Worm (Caenorhabditis elegans) whole organism, young adult: ENCODE data around the gene sre-53.
A peak's percentile ranks its signal among the peaks of the same experiment; 100 is the strongest.

Source experiments
- C17E4.6 ChIP-seq: fragments of 200-800 bp; sonication (Bioruptor generic); IDR thresholded peaks from 2 replicates; pipeline ENCODE4 v1.3.6; 2022; ENCODE audit warnings: missing genetic modification reagents, missing genetic modification characterization, missing compliant biosample characterization
- F10E7.11 ChIP-seq: sonication (generic microtip); optimal IDR thresholded peaks from 2 replicates; lab custom pipeline; 2017; ENCODE audit warnings: mild to moderate bottlenecking, missing genetic modification characterization, moderate library complexity, missing compliant biosample characterization
- F37B4.10 ChIP-seq: fragments of 200-800 bp; sonication (Bioruptor generic); IDR thresholded peaks from 2 replicates; pipeline ENCODE4 v1.3.6; 2022; ENCODE audit warnings: missing genetic modification characterization, missing compliant biosample characterization
- F55B11.4 ChIP-seq: sonication (generic microtip); optimal IDR thresholded peaks from 2 replicates; lab custom pipeline; 2016; ENCODE audit warnings: missing compliant biosample characterization, missing genetic modification characterization, borderline replicate concordance; ENCODE audit not compliant: insufficient read depth
- F57A8.1 ChIP-seq: fragments of 200-800 bp; sonication (Bioruptor generic); optimal IDR thresholded peaks from 2 replicates; lab custom pipeline; 2018; ENCODE audit warnings: mild to moderate bottlenecking, missing genetic modification characterization, moderate library complexity, missing compliant biosample characterization
- F57C9.4 ChIP-seq: sonication (generic microtip); optimal IDR thresholded peaks from 2 replicates; lab custom pipeline; 2017; ENCODE audit warnings: mild to moderate bottlenecking, missing genetic modification characterization, missing compliant biosample characterization
- T07F8.4 ChIP-seq: sonication (generic microtip); optimal IDR thresholded peaks from 2 replicates; lab custom pipeline; 2016; ENCODE audit warnings: mild to moderate bottlenecking, missing genetic modification characterization, moderate library complexity, missing compliant biosample characterization
- T26A5.8 ChIP-seq: sonication (generic microtip); optimal IDR thresholded peaks from 2 replicates; lab custom pipeline; 2016; ENCODE audit warnings: missing genetic modification characterization, missing compliant biosample characterization
- Y53F4B.3 ChIP-seq: fragments of 200-800 bp; sonication (Bioruptor generic); IDR thresholded peaks from 2 replicates; pipeline ENCODE4 v1.3.6; 2022; ENCODE audit warnings: missing genetic modification reagents, missing genetic modification characterization, missing compliant biosample characterization
- Y53G8AR.9 ChIP-seq: fragments of 200-800 bp; sonication (Bioruptor generic); conservative IDR thresholded peaks from 2 replicates; pipeline ENCODE4 v1.3.6; 2022; ENCODE audit warnings: missing genetic modification reagents, missing genetic modification characterization, missing compliant biosample characterization
- Y56A3A.18 ChIP-seq: fragments of 200-800 bp; sonication (Bioruptor generic); IDR thresholded peaks from 2 replicates; pipeline ENCODE4 v1.3.6; 2022; ENCODE audit warnings: missing genetic modification reagents, missing genetic modification characterization, missing compliant biosample characterization
- akir-1 ChIP-seq: fragments of 200-800 bp; sonication (Bioruptor generic); optimal IDR thresholded peaks from 2 replicates; lab custom pipeline; 2018; ENCODE audit warnings: mild to moderate bottlenecking, missing genetic modification characterization, moderate library complexity, missing compliant biosample characterization
- aptf-2 ChIP-seq: fragments of 200-800 bp; sonication (Bioruptor generic); conservative IDR thresholded peaks from 2 replicates; pipeline ENCODE4 v1.3.6; 2022; ENCODE audit warnings: missing genetic modification reagents, missing genetic modification characterization, missing compliant biosample characterization
- attf-5 ChIP-seq: fragments of 200-800 bp; sonication (Bioruptor generic); optimal IDR thresholded peaks from 2 replicates; lab custom pipeline; 2018; ENCODE audit warnings: mild to moderate bottlenecking, missing genetic modification characterization, missing compliant biosample characterization
- bed-1 ChIP-seq: fragments of 200-800 bp; sonication (Bioruptor generic); IDR thresholded peaks from 2 replicates; pipeline ENCODE4 v1.3.6; 2022; ENCODE audit warnings: missing genetic modification reagents, missing genetic modification characterization, missing compliant biosample characterization
- cebp-1 ChIP-seq, 2 experiments: fragments of 200-800 bp in 1 of 2; sonication (Bioruptor generic) in 1 of 2; sonication (generic microtip) in 1 of 2; IDR thresholded peaks in 1 of 2; optimal IDR thresholded peaks in 1 of 2; 2 replicates each; pipeline versions ENCODE4 v1.3.6 to Lab custom; 2017 to 2022; ENCODE audit warnings: missing compliant biosample characterization in 2 of 2, missing genetic modification characterization in 2 of 2, mild to moderate bottlenecking in 1 of 2, missing genetic modification reagents in 1 of 2, moderate library complexity in 1 of 2
- ceh-100 ChIP-seq: fragments of 200-800 bp; sonication (Bioruptor generic); IDR thresholded peaks from 2 replicates; pipeline ENCODE4 v1.3.6; 2022; ENCODE audit warnings: missing genetic modification reagents, missing genetic modification characterization, missing compliant biosample characterization
- ceh-27 ChIP-seq: fragments of 200-800 bp; sonication (Bioruptor generic); optimal IDR thresholded peaks from 2 replicates; lab custom pipeline; 2018; ENCODE audit warnings: mild to moderate bottlenecking, missing genetic modification characterization, moderate library complexity, missing compliant biosample characterization
- ceh-40 ChIP-seq: fragments of 200-800 bp; sonication (Bioruptor generic); IDR thresholded peaks from 2 replicates; pipeline ENCODE4 v1.3.6; 2022; ENCODE audit warnings: missing genetic modification characterization, missing compliant biosample characterization
- dox-1 ChIP-seq: fragments of 200-800 bp; sonication (Bioruptor generic); IDR thresholded peaks from 2 replicates; pipeline ENCODE4 v1.3.6; 2022; ENCODE audit warnings: missing genetic modification reagents, missing genetic modification characterization, missing compliant biosample characterization
- dpff-1 ChIP-seq: sonication (generic microtip); optimal IDR thresholded peaks from 2 replicates; lab custom pipeline; 2017; ENCODE audit warnings: mild to moderate bottlenecking, missing genetic modification characterization, missing compliant biosample characterization
- dpl-1 ChIP-seq: fragments of 150-350 bp; optimal IDR thresholded peaks from 2 replicates; lab custom pipeline; 2014; ENCODE audit warnings: missing biosample characterization, missing genetic modification reagents, missing genetic modification characterization
- egrh-3 ChIP-seq: fragments of 200-800 bp; sonication (Bioruptor generic); IDR thresholded peaks from 2 replicates; pipeline ENCODE4 v1.3.6; 2022; ENCODE audit warnings: missing genetic modification reagents, missing genetic modification characterization, missing compliant biosample characterization
- ets-4 ChIP-seq: fragments of 200-800 bp; sonication (Bioruptor generic); optimal IDR thresholded peaks from 2 replicates; lab custom pipeline; 2018; ENCODE audit warnings: mild to moderate bottlenecking, missing genetic modification characterization, missing compliant biosample characterization
- hmg-1.2 ChIP-seq: fragments of 200-800 bp; sonication (Bioruptor generic); IDR thresholded peaks from 2 replicates; pipeline ENCODE4 v1.3.6; 2022; ENCODE audit warnings: missing genetic modification reagents, missing genetic modification characterization, missing compliant biosample characterization
- hsf-1 ChIP-seq: fragments of 200-800 bp; sonication (Bioruptor generic); IDR thresholded peaks from 2 replicates; pipeline ENCODE4 v1.3.6; 2022; ENCODE audit warnings: missing genetic modification reagents, missing genetic modification characterization, missing compliant biosample characterization
- let-607 ChIP-seq, 2 experiments: fragments of 200-800 bp in 1 of 2; sonication (Bioruptor generic) in 1 of 2; sonication (generic microtip) in 1 of 2; optimal IDR thresholded peaks; 2 replicates each; lab custom pipeline; 2016 to 2018; ENCODE audit warnings: mild to moderate bottlenecking in 2 of 2, missing compliant biosample characterization in 2 of 2, missing genetic modification characterization in 2 of 2, moderate library complexity in 2 of 2, missing genotype in 1 of 2
- lir-1 ChIP-seq: fragments of 200-800 bp; sonication (Bioruptor generic); conservative IDR thresholded peaks from 2 replicates; pipeline ENCODE4 v1.3.6; 2022; ENCODE audit warnings: missing genetic modification reagents, missing genetic modification characterization, missing compliant biosample characterization
- lsl-1 ChIP-seq: fragments of 200-800 bp; sonication (Bioruptor generic); optimal IDR thresholded peaks from 2 replicates; lab custom pipeline; 2018; ENCODE audit warnings: mild to moderate bottlenecking, missing genetic modification characterization, moderate library complexity, missing compliant biosample characterization
- madf-6 ChIP-seq: fragments of 200-800 bp; sonication (Bioruptor generic); IDR thresholded peaks from 2 replicates; pipeline ENCODE4 v1.3.6; 2022; ENCODE audit warnings: missing genetic modification reagents, missing genetic modification characterization, missing compliant biosample characterization
- madf-8 ChIP-seq: fragments of 200-800 bp; sonication (Bioruptor generic); conservative IDR thresholded peaks from 2 replicates; pipeline ENCODE4 v1.3.6; 2022; ENCODE audit warnings: missing genetic modification reagents, missing genetic modification characterization, missing compliant biosample characterization
- mcd-1 ChIP-seq: fragments of 200-800 bp; sonication (Bioruptor generic); IDR thresholded peaks from 2 replicates; pipeline ENCODE4 v1.3.6; 2022; ENCODE audit warnings: missing genetic modification reagents, missing genetic modification characterization, missing compliant biosample characterization
- mes-4 ChIP-seq: sonication (generic microtip); optimal IDR thresholded peaks from 2 replicates; lab custom pipeline; 2016; ENCODE audit warnings: missing genotype, missing genetic modification characterization, missing compliant biosample characterization
- nfyb-1 ChIP-seq: fragments of 200-800 bp; sonication (Bioruptor generic); IDR thresholded peaks from 2 replicates; pipeline ENCODE4 v1.3.6; 2022; ENCODE audit warnings: missing genetic modification reagents, missing genetic modification characterization, missing compliant biosample characterization
- nhr-120 ChIP-seq: fragments of 200-800 bp; sonication (Bioruptor generic); IDR thresholded peaks from 2 replicates; pipeline ENCODE4 v1.3.6; 2022; ENCODE audit warnings: missing genetic modification characterization, missing compliant biosample characterization
- nhr-90 ChIP-seq: sonication (generic microtip); optimal IDR thresholded peaks from 2 replicates; lab custom pipeline; 2016; ENCODE audit warnings: missing genotype, mild to moderate bottlenecking, missing genetic modification characterization, missing compliant biosample characterization
- rcor-1 ChIP-seq: fragments of 200-800 bp; sonication (Bioruptor generic); IDR thresholded peaks from 2 replicates; pipeline ENCODE4 v1.3.6; 2022; ENCODE audit warnings: missing genetic modification reagents, missing genetic modification characterization, missing compliant biosample characterization
- rec-8 ChIP-seq, 2 experiments: sonication (generic microtip); optimal IDR thresholded peaks; 2 replicates each; lab custom pipeline; 2016; ENCODE audit warnings: mild to moderate bottlenecking in 2 of 2, missing genetic modification characterization in 2 of 2, missing genetic modification reagents in 2 of 2, missing genotype in 2 of 2, missing biosample characterization in 1 of 2, missing compliant biosample characterization in 1 of 2, moderate library complexity in 1 of 2
- repo-1 ChIP-seq: sonication (generic microtip); optimal IDR thresholded peaks from 2 replicates; lab custom pipeline; 2017; ENCODE audit warnings: mild to moderate bottlenecking, missing genetic modification characterization, missing compliant biosample characterization
- snpc-3.4 ChIP-seq: sonication (generic microtip); optimal IDR thresholded peaks from 2 replicates; lab custom pipeline; 2017; ENCODE audit warnings: missing genetic modification characterization, mild to moderate bottlenecking, missing compliant biosample characterization, antibody characterized with exemption, moderate library complexity, missing genotype, missing genetic modification reagents
- snpc-4 ChIP-seq, 5 experiments: fragments of 150-350 bp in 1 of 5; sonication (generic microtip) in 4 of 5; optimal IDR thresholded peaks; 2 replicates each; lab custom pipeline; 2014 to 2018; ENCODE audit warnings: missing genetic modification characterization in 5 of 5, missing biosample characterization in 3 of 5, antibody characterized with exemption in 2 of 5, mild to moderate bottlenecking in 2 of 5, missing compliant biosample characterization in 2 of 5, missing genotype in 2 of 5, moderate library complexity in 2 of 5, missing genetic modification reagents in 1 of 5
- tbp1 ChIP-seq: fragments of 200-800 bp; sonication (Bioruptor generic); optimal IDR thresholded peaks from 2 replicates; lab custom pipeline; 2018; ENCODE audit warnings: mild to moderate bottlenecking, missing genetic modification characterization, missing compliant biosample characterization
- unc-130 ChIP-seq: sonication (generic microtip); optimal IDR thresholded peaks from 2 replicates; lab custom pipeline; 2016; ENCODE audit warnings: missing genetic modification reagents, missing genetic modification characterization, missing compliant biosample characterization
- unc-62 ChIP-seq: fragments of 150-350 bp; optimal IDR thresholded peaks from 2 replicates; lab custom pipeline; 2014; ENCODE audit warnings: missing biosample characterization, missing genetic modification reagents, missing genetic modification characterization
- xnd-1 ChIP-seq: sonication (generic microtip); optimal IDR thresholded peaks from 2 replicates; lab custom pipeline; 2016; ENCODE audit warnings: missing genotype, missing genetic modification reagents, missing genetic modification characterization, missing compliant biosample characterization
- ztf-22 ChIP-seq: fragments of 200-800 bp; sonication (Bioruptor generic); optimal IDR thresholded peaks from 2 replicates; lab custom pipeline; 2018; ENCODE audit warnings: mild to moderate bottlenecking, missing genetic modification characterization, moderate library complexity, missing compliant biosample characterization
- ztf-25 ChIP-seq: fragments of 200-800 bp; sonication (Bioruptor generic); IDR thresholded peaks from 2 replicates; pipeline ENCODE4 v1.3.6; 2022; ENCODE audit warnings: missing genetic modification reagents, missing genetic modification characterization, missing compliant biosample characterization
- ztf-3 ChIP-seq: fragments of 200-800 bp; sonication (Bioruptor generic); optimal IDR thresholded peaks from 2 replicates; lab custom pipeline; 2018; ENCODE audit warnings: mild to moderate bottlenecking, missing genetic modification characterization, missing compliant biosample characterization

The sre-53 gene

ce11 chrII:12353816-12354215 is 30.6 kb upstream of the sre-53 start:
- TF ChIP-seq Y53F4B.3 (no peak), Y56A3A.18 (GFP tag; lab: Robert Waterston, UW) (no peak), nfyb-1 (no peak), F55B11.4 (tag; lab: Kevin White, UChicago) (no peak), madf-6 (GFP tag; lab: Robert Waterston, UW) (no peak), madf-8 (GFP tag; lab: Robert Waterston, UW) (no peak), mcd-1 (GFP tag; lab: Robert Waterston, UW) (no peak), nhr-120 (GFP tag; lab: Robert Waterston, UW) (no peak), egrh-3 (GFP tag; lab: Robert Waterston, UW) (no peak), tbp1 (GFP tag; lab: Kevin White, UChicago) (no peak), attf-5 (GFP tag; lab: Kevin White, UChicago) (peak; percentile 7), ceh-40 (no peak), Y53G8AR.9 (no peak), nhr-90 (no peak), rcor-1 (GFP tag; lab: Robert Waterston, UW) (no peak), F37B4.10 (no peak), unc-130 (GFP tag; lab: Kevin White, UChicago) (no peak), xnd-1 (no peak), C17E4.6 (no peak), F10E7.11 (tag; lab: Kevin White, UChicago) (no peak), cebp-1 (GFP tag; IDR thresholded peaks at IDR 0.05; lab: Robert Waterston, UW) (no peak), cebp-1 (tag; optimal IDR thresholded peaks at IDR 0.05; lab: Kevin White, UChicago) (peak; percentile 23), ceh-27 (no peak), ets-4 (no peak), repo-1 (tag; lab: Kevin White, UChicago) (no peak), ztf-25 (GFP tag; lab: Robert Waterston, UW) (no peak), ceh-100 (GFP tag; lab: Robert Waterston, UW) (no peak), T26A5.8 (no peak), T07F8.4 (tag; lab: Kevin White, UChicago) (no peak), lir-1 (GFP tag; lab: Robert Waterston, UW) (0 out of 2 replicates have a peak, but pooled peaks have one; percentile 46), F57A8.1 (GFP tag; lab: Kevin White, UChicago) (no peak), snpc-4 (GFP tag; optimal IDR thresholded peaks at IDR 0.05; lab: Kevin White, UChicago) (no peak), snpc-4 (tag; optimal IDR thresholded peaks at IDR 0.05; lab: Kevin White, UChicago) (peak in 1 of 4 experiments; percentile 50), lsl-1 (GFP tag; lab: Kevin White, UChicago) (no peak), dox-1 (GFP tag; lab: Robert Waterston, UW) (peak; percentile 45; the same call in 1 of the 2 replicates), dpl-1 (GFP tag; lab: Kevin White, UChicago) (no peak), hmg-1.2 (GFP tag; lab: Robert Waterston, UW) (no peak), rec-8 (tag; optimal IDR thresholded peaks at IDR 0.05; lab: Kevin White, UChicago) (no peak), mes-4 (tag; lab: Kevin White, UChicago) (no peak), ztf-22 (peak; percentile 8), bed-1 (no peak), dpff-1 (tag; lab: Kevin White, UChicago) (no peak), aptf-2 (GFP tag; lab: Robert Waterston, UW) (no peak), ztf-3 (no peak), F57C9.4 (tag; lab: Kevin White, UChicago) (no peak), snpc-3.4 (tag; lab: Kevin White, UChicago) (no peak), let-607 (tag; optimal IDR thresholded peaks at IDR 0.05; lab: Kevin White, UChicago) (peak; percentile 88 to 95), hsf-1 (GFP tag; lab: Robert Waterston, UW) (no peak), unc-62 (GFP tag; lab: Kevin White, UChicago) (peak; percentile 91), akir-1 (GFP tag; lab: Kevin White, UChicago) (no peak)
